Worm (Caenorhabditis elegans) whole organism, midembryonic: ENCODE results near the gene ZK643.5.

ENCODE experiments used
- T22C8.4 ChIP-seq: fragments of 200-800 bp; sonication (Bioruptor generic); IDR thresholded peaks from 2 replicates; pipeline ENCODE4 v1.3.6; 2022; ENCODE audit warnings: missing genetic modification characterization, missing compliant biosample characterization
- ref-1 ChIP-seq: fragments of 200-800 bp; sonication (Bioruptor generic); conservative IDR thresholded peaks from 2 replicates; pipeline ENCODE4 v1.3.6; 2022; ENCODE audit warnings: missing genetic modification reagents, missing genetic modification characterization, missing compliant biosample characterization

DNA sequence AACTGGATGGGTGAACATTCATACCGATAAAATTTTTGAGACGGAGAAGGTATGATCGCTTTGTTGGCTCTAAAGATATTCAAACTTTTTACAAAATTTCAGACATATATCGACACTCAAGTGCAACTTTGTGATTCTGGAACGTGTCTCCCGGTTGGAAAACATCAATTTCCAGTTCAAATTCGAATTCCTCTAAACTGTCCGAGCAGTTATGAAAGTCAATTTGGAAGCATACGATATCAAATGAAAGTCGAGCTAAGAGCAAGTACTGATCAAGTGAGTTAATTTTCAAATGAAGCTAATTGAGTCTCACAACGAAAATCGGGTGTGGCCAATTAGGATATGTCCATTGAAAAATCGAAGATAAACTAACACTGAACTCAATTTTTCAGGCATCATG is 21.6 kb downstream of the ZK643.5 start:
- TF ChIP-seq T22C8.4 (GFP tag; lab: Robert Waterston, UW), result no peak
- TF ChIP-seq ref-1 (GFP tag; lab: Robert Waterston, UW), result no peak
